Worm (Caenorhabditis elegans) whole organism, late embryonic: ENCODE data around the gene fbxa-156.

Source experiments
- C08G9.2 ChIP-seq: sonication (generic microtip); optimal IDR thresholded peaks from 2 replicates; lab custom pipeline; 2016; ENCODE audit warnings: mild to moderate bottlenecking, missing genetic modification characterization, moderate library complexity, missing compliant biosample characterization
- Y22D7AL.16 ChIP-seq: sonication (generic microtip); optimal IDR thresholded peaks from 2 replicates; lab custom pipeline; 2016; ENCODE audit warnings: missing genetic modification characterization, missing compliant biosample characterization
- ceh-2 ChIP-seq: sonication (generic microtip); optimal IDR thresholded peaks from 2 replicates; lab custom pipeline; 2016; ENCODE audit warnings: missing genotype, missing genetic modification characterization, missing compliant biosample characterization
- ceh-6 ChIP-seq: fragments of 200-800 bp; sonication (Bioruptor generic); optimal IDR thresholded peaks from 2 replicates; lab custom pipeline; 2018; ENCODE audit warnings: mild to moderate bottlenecking, missing genetic modification characterization, missing compliant biosample characterization
- dmd-4 ChIP-seq: sonication (generic microtip); optimal IDR thresholded peaks from 2 replicates; lab custom pipeline; 2016; ENCODE audit warnings: borderline replicate concordance, missing genetic modification characterization, missing compliant biosample characterization
- elt-2 ChIP-seq: sonication (generic microtip); optimal IDR thresholded peaks from 2 replicates; lab custom pipeline; 2016; ENCODE audit warnings: missing genetic modification reagents, missing genetic modification characterization, missing compliant biosample characterization
- hlh-6 ChIP-seq: sonication (generic microtip); optimal IDR thresholded peaks from 2 replicates; lab custom pipeline; 2016; ENCODE audit warnings: missing genotype, missing genetic modification characterization, missing compliant biosample characterization
- nfya-1 ChIP-seq: sonication (generic microtip); optimal IDR thresholded peaks from 2 replicates; lab custom pipeline; 2017; ENCODE audit warnings: missing genetic modification characterization, mild to moderate bottlenecking, missing compliant biosample characterization, antibody characterized with exemption, moderate library complexity
- nhr-11 ChIP-seq: fragments of 150-350 bp; optimal IDR thresholded peaks from 2 replicates; lab custom pipeline; 2014; ENCODE audit warnings: missing biosample characterization, missing genetic modification characterization
- pag-3 ChIP-seq: sonication (generic microtip); optimal IDR thresholded peaks from 2 replicates; lab custom pipeline; 2016; ENCODE audit warnings: missing compliant biosample characterization, missing genetic modification characterization, borderline replicate concordance
- pqm-1 ChIP-seq: sonication (generic microtip); optimal IDR thresholded peaks from 2 replicates; lab custom pipeline; 2016; ENCODE audit warnings: missing genetic modification characterization, missing compliant biosample characterization
- tbx-2 ChIP-seq: sonication (generic microtip); optimal IDR thresholded peaks from 2 replicates; lab custom pipeline; 2016; ENCODE audit warnings: missing genetic modification characterization, missing compliant biosample characterization

ce11 chrV:17845370-17845967 lies 51.1 kb downstream of the fbxa-156 start:
- TF ChIP-seq dmd-4 = no peak
- no peak for TF ChIP-seq elt-2 (tag; lab: Kevin White, UChicago)
- no peak for TF ChIP-seq Y22D7AL.16
- no peak for TF ChIP-seq nfya-1 (tag; lab: Kevin White, UChicago)
- no peak for TF ChIP-seq ceh-2
- no peak for TF ChIP-seq tbx-2
- TF ChIP-seq C08G9.2 (tag; lab: Kevin White, UChicago) = no peak
- TF ChIP-seq pag-3 = no peak
- no peak for TF ChIP-seq nhr-11 (tag; lab: Kevin White, UChicago)
- no peak for TF ChIP-seq pqm-1 (tag; lab: Kevin White, UChicago)
- TF ChIP-seq ceh-6 = no peak
- no peak for TF ChIP-seq hlh-6 (tag; lab: Kevin White, UChicago)
